Worm (Caenorhabditis elegans): Measurements from ENCODE around the gene era-1.

DNA sequence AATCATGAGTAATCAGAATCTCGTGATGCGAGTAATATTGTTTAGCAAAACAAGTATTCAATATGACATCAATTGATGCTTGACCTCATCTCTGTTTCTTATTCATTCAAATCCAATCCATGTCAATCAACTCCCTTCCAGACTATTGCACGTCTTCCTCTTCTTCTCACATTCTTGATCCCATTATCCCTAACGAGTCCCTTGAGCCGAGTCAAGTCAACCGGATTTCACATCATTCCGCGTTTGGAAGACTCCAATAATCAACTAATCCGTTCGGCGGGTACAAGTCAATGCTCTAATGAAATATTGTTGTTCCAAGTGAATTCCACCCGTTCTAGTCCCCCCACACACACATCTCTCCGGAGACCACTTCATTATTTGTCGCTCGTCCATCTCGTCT, 23.4 kb downstream of the era-1 start:
- TF ChIP-seq ref-1 (GFP tag; conservative IDR thresholded peaks at IDR 0.05): no peak
- no peak for TF ChIP-seq med-1 (GFP tag; optimal IDR thresholded peaks at IDR 0.05; ENCODE audit: insufficient read depth)
- TF ChIP-seq tab-1 (GFP tag; IDR thresholded peaks at IDR 0.05): no peak
- no peak for TF ChIP-seq ztf-23 (GFP tag; IDR thresholded peaks at IDR 0.05)
- no peak for TF ChIP-seq klf-2 (GFP tag; conservative IDR thresholded peaks at IDR 0.05)
- no peak for TF ChIP-seq ztf-29 (GFP tag; IDR thresholded peaks at IDR 0.05)
